Fruit fly (Drosophila melanogaster) whole organism, embryonic: ENCODE results near the gene CG31051.

Experiments
- BtbVII ChIP-seq: fragments of 200-800 bp; sonication (Bioruptor generic); optimal IDR thresholded peaks from 3 replicates; lab custom pipeline; 2017; ENCODE audit warnings: missing biosample characterization, mild to moderate bottlenecking, missing genetic modification characterization
- CG10209 ChIP-seq: fragments of 200-800 bp; sonication (Bioruptor generic); optimal IDR thresholded peaks from 3 replicates; lab custom pipeline; 2017; ENCODE audit warnings: missing biosample characterization, mild to moderate bottlenecking, missing genetic modification characterization, missing genetic modification reagents
- CG1024 ChIP-seq: fragments of 200-800 bp; sonication (Bioruptor generic); IDR thresholded peaks from 2 replicates; pipeline ENCODE4 v1.3.6; 2022; ENCODE audit warnings: missing biosample characterization, missing genetic modification characterization
- CG11504 ChIP-seq: fragments of 200-800 bp; sonication (Bioruptor generic); optimal IDR thresholded peaks from 3 replicates; lab custom pipeline; 2019; ENCODE audit warnings: missing biosample characterization, mild to moderate bottlenecking, missing genetic modification characterization, moderate library complexity
- CG12942 ChIP-seq: fragments of 200-800 bp; sonication (Bioruptor generic); optimal IDR thresholded peaks from 3 replicates; lab custom pipeline; 2016; ENCODE audit warnings: missing biosample characterization, missing genetic modification characterization
- CG14014 ChIP-seq: fragments of 200-800 bp; sonication (Bioruptor generic); IDR thresholded peaks from 2 replicates; pipeline ENCODE4 v1.3.6; 2022; ENCODE audit warnings: missing biosample characterization, missing genetic modification characterization
- CG15011 ChIP-seq: fragments of 200-800 bp; sonication (Bioruptor generic); optimal IDR thresholded peaks from 3 replicates; lab custom pipeline; 2018; ENCODE audit warnings: missing biosample characterization, mild to moderate bottlenecking, missing genetic modification characterization
- CG15696 ChIP-seq: fragments of 200-800 bp; sonication (Bioruptor generic); optimal IDR thresholded peaks from 2 replicates; lab custom pipeline; 2019; ENCODE audit warnings: missing biosample characterization, mild to moderate bottlenecking, missing genetic modification characterization, moderate library complexity
- CG18599 ChIP-seq: fragments of 200-800 bp; sonication (Bioruptor generic); optimal IDR thresholded peaks from 3 replicates; lab custom pipeline; 2017; ENCODE audit warnings: missing biosample characterization, missing genetic modification characterization, mild to moderate bottlenecking, moderate library complexity, missing genetic modification reagents
- CG2678 ChIP-seq: fragments of 200-800 bp; sonication (Bioruptor generic); optimal IDR thresholded peaks from 3 replicates; lab custom pipeline; 2019; ENCODE audit warnings: missing biosample characterization, mild to moderate bottlenecking, missing genetic modification characterization, moderate library complexity
- CG6813 ChIP-seq: fragments of 200-800 bp; sonication (Bioruptor generic); optimal IDR thresholded peaks from 2 replicates; lab custom pipeline; 2017; ENCODE audit warnings: missing biosample characterization, missing genetic modification characterization, mild to moderate bottlenecking, moderate library complexity, missing genetic modification reagents
- CG8478 ChIP-seq: fragments of >200 bp; optimal IDR thresholded peaks from 2 replicates; lab custom pipeline; 2018
- CHES-1-like ChIP-seq: fragments of 200-800 bp; sonication (Bioruptor generic); optimal IDR thresholded peaks from 2 replicates; lab custom pipeline; 2016; ENCODE audit warnings: missing biosample characterization, missing genetic modification characterization
- D ChIP-seq, 2 experiments: fragments of 200-800 bp in 1 of 2; fragments of >200 bp in 1 of 2; sonication (Bioruptor generic) in 1 of 2; optimal IDR thresholded peaks; 2 replicates in 1 of 2; 3 replicates in 1 of 2; lab custom pipeline; 2017; ENCODE audit warnings: mild to moderate bottlenecking in 1 of 2, missing biosample characterization in 1 of 2, missing genetic modification characterization in 1 of 2, missing genetic modification reagents in 1 of 2
- Gsc ChIP-seq: fragments of 200-800 bp; sonication (Bioruptor generic); IDR thresholded peaks from 2 replicates; pipeline ENCODE4 v1.3.6; 2022; ENCODE audit warnings: missing biosample characterization, missing genetic modification characterization
- Kr ChIP-seq: fragments of 200-800 bp; sonication (Bioruptor generic); optimal IDR thresholded peaks from 2 replicates; lab custom pipeline; 2017; ENCODE audit warnings: missing biosample characterization, mild to moderate bottlenecking, missing genetic modification characterization
- MBD-R2 ChIP-seq: fragments of 200-800 bp; sonication (Bioruptor generic); IDR thresholded peaks from 2 replicates; pipeline ENCODE4 v1.3.6; 2022; ENCODE audit warnings: missing biosample characterization, missing genetic modification characterization
- MESR4 ChIP-seq: fragments of 200-800 bp; sonication (Bioruptor generic); optimal IDR thresholded peaks from 2 replicates; lab custom pipeline; 2018; ENCODE audit warnings: missing biosample characterization, mild to moderate bottlenecking, missing genetic modification characterization, moderate library complexity
- Med ChIP-seq: fragments of 200-800 bp; sonication (Bioruptor generic); peaks from one replicate; lab custom pipeline; 2016; ENCODE audit warnings: missing biosample characterization, missing genetic modification characterization, mild to moderate bottlenecking, inconsistent platforms, moderate library complexity
- Meics ChIP-seq: fragments of 200-800 bp; sonication (Bioruptor generic); optimal IDR thresholded peaks from 2 replicates; lab custom pipeline; 2017; ENCODE audit warnings: missing biosample characterization, mild to moderate bottlenecking, missing genetic modification characterization
- PHDP ChIP-seq: fragments of 200-800 bp; sonication (Bioruptor generic); optimal IDR thresholded peaks from 3 replicates; lab custom pipeline; 2018; ENCODE audit warnings: missing biosample characterization, mild to moderate bottlenecking, missing genetic modification characterization, moderate library complexity
- Sox100B ChIP-seq: fragments of 200-800 bp; sonication (Bioruptor generic); optimal IDR thresholded peaks from 3 replicates; lab custom pipeline; 2018; ENCODE audit warnings: missing biosample characterization, mild to moderate bottlenecking, missing genetic modification characterization
- az2 ChIP-seq: fragments of 200-800 bp; sonication (Bioruptor generic); optimal IDR thresholded peaks from 3 replicates; lab custom pipeline; 2016; ENCODE audit warnings: missing biosample characterization, missing genetic modification characterization
- ci ChIP-seq: fragments of 200-800 bp; sonication (Bioruptor generic); IDR thresholded peaks from 3 replicates; pipeline ENCODE4 v1.3.6; 2022; ENCODE audit warnings: missing biosample characterization, missing genetic modification characterization
- crp ChIP-seq, 2 experiments: fragments of 200-800 bp; sonication (Bioruptor generic); optimal IDR thresholded peaks; 2 replicates in 1 of 2; 3 replicates in 1 of 2; lab custom pipeline; 2017; ENCODE audit warnings: missing biosample characterization in 2 of 2, missing genetic modification characterization in 2 of 2, mild to moderate bottlenecking in 1 of 2, moderate library complexity in 1 of 2
- dmrt11E ChIP-seq: fragments of 200-800 bp; sonication (Bioruptor generic); optimal IDR thresholded peaks from 3 replicates; lab custom pipeline; 2018; ENCODE audit warnings: missing biosample characterization, mild to moderate bottlenecking, missing genetic modification characterization, moderate library complexity
- ewg ChIP-seq: fragments of 200-800 bp; sonication (Bioruptor generic); optimal IDR thresholded peaks from 3 replicates; lab custom pipeline; 2017; ENCODE audit warnings: mild to moderate bottlenecking, missing biosample characterization, missing genetic modification reagents, missing genetic modification characterization
- exex ChIP-seq: fragments of 200-800 bp; sonication (Bioruptor generic); optimal IDR thresholded peaks from 4 replicates; lab custom pipeline; 2018; ENCODE audit warnings: missing biosample characterization, mild to moderate bottlenecking, missing genetic modification characterization, moderate library complexity
- gem ChIP-seq: fragments of 200-800 bp; sonication (Bioruptor generic); optimal IDR thresholded peaks from 2 replicates; lab custom pipeline; 2019; ENCODE audit warnings: missing biosample characterization, mild to moderate bottlenecking, missing genetic modification characterization, moderate library complexity
- nau ChIP-seq: fragments of 200-800 bp; sonication (Bioruptor generic); optimal IDR thresholded peaks from 3 replicates; lab custom pipeline; 2017; ENCODE audit warnings: missing biosample characterization, mild to moderate bottlenecking, missing genetic modification characterization, missing genetic modification reagents
- odd ChIP-seq: fragments of 200-800 bp; sonication (Bioruptor generic); optimal IDR thresholded peaks from 2 replicates; lab custom pipeline; 2017; ENCODE audit warnings: missing biosample characterization, mild to moderate bottlenecking, missing genetic modification characterization
- onecut ChIP-seq: fragments of 200-800 bp; sonication (Bioruptor generic); IDR thresholded peaks from 2 replicates; pipeline ENCODE4 v1.3.6; 2022; ENCODE audit warnings: missing biosample characterization, missing genetic modification characterization
- org-1 ChIP-seq: fragments of 200-800 bp; sonication (Bioruptor generic); optimal IDR thresholded peaks from 2 replicates; lab custom pipeline; 2017; ENCODE audit warnings: missing biosample characterization, missing genetic modification characterization
- sens ChIP-seq: fragments of 200-800 bp; sonication (Bioruptor generic); peaks from one replicate; lab custom pipeline; 2016; ENCODE audit warnings: missing biosample characterization, missing genetic modification characterization
- tll ChIP-seq, 2 experiments: fragments of 200-800 bp in 1 of 2; fragments of >200 bp in 1 of 2; sonication (Bioruptor generic) in 1 of 2; optimal IDR thresholded peaks; 2 replicates each; lab custom pipeline; 2017 to 2019; ENCODE audit warnings: missing biosample characterization in 2 of 2, missing genetic modification characterization in 2 of 2, mild to moderate bottlenecking in 1 of 2, moderate library complexity in 1 of 2
- unpg ChIP-seq: fragments of 200-800 bp; sonication (Bioruptor generic); optimal IDR thresholded peaks from 3 replicates; lab custom pipeline; 2018; ENCODE audit warnings: missing biosample characterization, mild to moderate bottlenecking, missing genetic modification characterization, moderate library complexity
- zfh1 ChIP-seq: fragments of 200-800 bp; sonication (Bioruptor generic); IDR thresholded peaks from 3 replicates; pipeline ENCODE4 v1.3.6; 2022; ENCODE audit warnings: missing biosample characterization, missing genetic modification characterization

The CG31051 gene

DNA sequence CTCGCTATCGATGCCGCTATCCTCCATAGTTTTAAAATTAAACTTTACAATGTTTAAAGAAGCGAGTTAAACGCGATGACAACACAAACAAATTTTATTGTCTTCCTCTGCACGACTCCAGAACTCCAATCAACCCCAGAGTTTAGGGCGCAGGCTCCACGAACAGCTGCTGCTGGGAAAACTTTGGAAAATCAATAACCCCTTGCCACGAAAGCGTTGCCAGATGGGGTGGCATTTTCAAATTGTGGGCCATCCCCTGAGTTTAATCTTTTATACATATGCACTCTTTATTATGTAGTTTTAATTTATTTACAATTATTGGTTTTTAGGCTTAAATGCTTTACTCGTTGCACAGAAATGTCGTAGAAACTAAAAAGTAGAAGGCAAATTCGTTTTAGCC, at the start of gene CG31051:
CG31051 (minus strand) TSS at position 115 of the 400 bp plus-strand sequence.
- peak; percentile 23 for TF ChIP-seq Med
- TF ChIP-seq crp (GFP tag; optimal IDR thresholded peaks at IDR 0.05; lab: Kevin White, UChicago), result peak in 1 of 2 experiments; percentile 59
- no peak for TF ChIP-seq CG14014 (GFP tag; lab: Robert Waterston, UW)
- peak; percentile 99 for TF ChIP-seq onecut (GFP tag; lab: Robert Waterston, UW)
- TF ChIP-seq Meics (GFP tag; lab: Kevin White, UChicago), result no peak
- no peak for TF ChIP-seq CG1024 (GFP tag; lab: Robert Waterston, UW)
- TF ChIP-seq Gsc, result no peak
- peak; percentile 85 for TF ChIP-seq MBD-R2 (GFP tag; lab: Robert Waterston, UW)
- TF ChIP-seq MESR4 (GFP tag; lab: Kevin White, UChicago), result peak; percentile 2
- TF ChIP-seq ewg (GFP tag; lab: Kevin White, UChicago), result peak; percentile 93
- TF ChIP-seq, all 482 proteins: peak for 6

DNA sequence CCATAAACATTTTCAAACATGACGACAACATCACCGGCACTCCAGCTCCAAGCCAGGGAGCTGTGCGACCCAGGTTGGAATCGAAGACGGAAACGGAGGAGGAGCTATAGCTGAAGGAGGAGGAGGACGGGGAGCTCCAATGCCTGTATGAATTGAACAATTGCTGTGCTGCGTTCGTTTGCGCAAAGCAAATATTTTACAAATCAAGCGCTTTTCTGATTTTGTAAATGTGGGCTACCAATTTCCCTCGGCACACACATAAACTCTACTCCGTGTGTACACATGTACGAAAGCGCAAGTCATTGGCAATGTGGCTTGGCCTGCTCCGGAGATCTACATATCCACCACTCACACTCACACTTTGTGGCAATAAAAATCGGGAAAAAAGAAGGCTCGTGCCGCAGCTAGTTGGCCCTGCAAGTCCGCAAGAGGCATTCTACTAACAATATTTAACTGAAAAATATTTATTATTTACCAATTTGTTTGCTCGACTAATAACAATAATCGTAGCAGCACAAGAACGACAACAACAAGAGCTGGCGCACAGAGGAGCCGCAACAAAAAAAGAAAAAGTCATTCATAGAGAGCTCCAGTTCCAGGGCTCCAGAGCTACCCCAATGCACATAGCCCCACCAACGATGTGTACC, 49.3 kb upstream of the CG31051 start:
- peak; percentile 10 for TF ChIP-seq BtbVII (GFP tag; lab: Kevin White, UChicago)
- TF ChIP-seq PHDP, result peak; percentile 14
- TF ChIP-seq CG2678 (tag; lab: Kevin White, UChicago), result peak; percentile 27
- TF ChIP-seq CG12942 (GFP tag; lab: Kevin White, UChicago), result no peak
- no peak for TF ChIP-seq az2 (GFP tag; lab: Kevin White, UChicago)
- no peak for TF ChIP-seq CG8478 (lab: Kevin White, UChicago)
- TF ChIP-seq CG15696 (tag; lab: Kevin White, UChicago), result peak; percentile 12
- peak; percentile 14 for TF ChIP-seq CG10209 (GFP tag; lab: Kevin White, UChicago)
- peak; percentile 75 for TF ChIP-seq sens (GFP tag; lab: Kevin White, UChicago)
- TF ChIP-seq ci (GFP tag; lab: Robert Waterston, UW), result 0 out of 3 replicates have a peak, but pooled peaks have one; percentile 41
- peak; percentile 7 for TF ChIP-seq CG11504
- peak; percentile 44 for TF ChIP-seq Kr
- no peak for TF ChIP-seq CG18599
- TF ChIP-seq CHES-1-like (GFP tag; lab: Kevin White, UChicago), result no peak
- TF ChIP-seq Sox100B (GFP tag; lab: Kevin White, UChicago), result peak; percentile 8
- no peak for TF ChIP-seq D (optimal IDR thresholded peaks at IDR 0.05; lab: Kevin White, UChicago)
- TF ChIP-seq D (GFP tag; optimal IDR thresholded peaks at IDR 0.05; lab: Kevin White, UChicago), result peak; percentile 8
- peak; percentile 19 for TF ChIP-seq dmrt11E (tag; lab: Kevin White, UChicago)
- TF ChIP-seq CG6813 (GFP tag; lab: Kevin White, UChicago), result peak; percentile 22
- peak; percentile 1 for TF ChIP-seq CG15011 (GFP tag; lab: Kevin White, UChicago)
- peak; percentile 6 for TF ChIP-seq odd (GFP tag; lab: Kevin White, UChicago)
- TF ChIP-seq tll (GFP tag; optimal IDR thresholded peaks at IDR 0.05; lab: Kevin White, UChicago), result peak in 1 of 2 experiments; percentile 55
- TF ChIP-seq unpg (GFP tag; lab: Kevin White, UChicago), result peak; percentile 21
- no peak for TF ChIP-seq exex (tag; lab: Kevin White, UChicago)
- TF ChIP-seq org-1 (GFP tag; lab: Kevin White, UChicago), result peak; percentile 1
- peak; percentile 17 for TF ChIP-seq gem (tag; lab: Kevin White, UChicago)
- peak; percentile 10 for TF ChIP-seq nau
- 0 out of 3 replicates have a peak, but pooled peaks have one; percentile 28 for TF ChIP-seq zfh1 (GFP tag; lab: Robert Waterston, UW)
